Fruit fly (Drosophila melanogaster) whole organism, embryonic: ENCODE measurements around the gene Ndae1.

ENCODE experiments used
- CG6254 ChIP-seq: fragments of 200-800 bp; sonication (Bioruptor generic); optimal IDR thresholded peaks from 3 replicates; lab custom pipeline; 2017; ENCODE audit warnings: mild to moderate bottlenecking, missing biosample characterization, missing genetic modification reagents, missing genetic modification characterization
- Dfd ChIP-seq, 2 experiments: fragments of >200 bp; optimal IDR thresholded peaks; 2 replicates each; lab custom pipeline; 2017; ENCODE audit warnings: missing biosample characterization in 2 of 2, missing genetic modification characterization in 2 of 2
- YL-1 ChIP-seq: fragments of 200-800 bp; sonication (Bioruptor generic); optimal IDR thresholded peaks from 3 replicates; lab custom pipeline; 2017; ENCODE audit warnings: missing biosample characterization, mild to moderate bottlenecking, missing genetic modification characterization
- grn ChIP-seq: fragments of 200-800 bp; sonication (Bioruptor generic); optimal IDR thresholded peaks from 3 replicates; lab custom pipeline; 2017; ENCODE audit warnings: missing biosample characterization, missing genetic modification characterization
- psq ChIP-seq: fragments of 200-800 bp; sonication (Bioruptor generic); optimal IDR thresholded peaks from 2 replicates; lab custom pipeline; 2017; ENCODE audit warnings: missing biosample characterization, missing genetic modification characterization

- TF ChIP-seq CG6254 (GFP tag; lab: Kevin White, UChicago), result no peak
- no peak for TF ChIP-seq psq (GFP tag; lab: Kevin White, UChicago)
- TF ChIP-seq grn (GFP tag; lab: Kevin White, UChicago), result no peak
- no peak for TF ChIP-seq Dfd (GFP tag; optimal IDR thresholded peaks at IDR 0.05; lab: Kevin White, UChicago)
- TF ChIP-seq YL-1, result no peak
Observed at dm6 chr2L:7204172-7204482, 45.0 kb downstream of the Ndae1 start, which contains the start of gene CG4502.
